Worm (Caenorhabditis elegans) whole organism, L3 larva: Measurements from ENCODE around the gene btbd-10.
A peak's percentile ranks its signal among the peaks of the same experiment; 100 is the strongest.

Experiments used
- ama-1 ChIP-seq: fragments of 150-350 bp; optimal IDR thresholded peaks from 2 replicates; lab custom pipeline; 2018
- ceh-16 ChIP-seq: sonication (generic microtip); optimal IDR thresholded peaks from 2 replicates; lab custom pipeline; 2017; ENCODE audit warnings: missing biosample characterization, missing genetic modification characterization
- ceh-82 ChIP-seq: fragments of 150-350 bp; optimal IDR thresholded peaks from 2 replicates; lab custom pipeline; 2014; ENCODE audit warnings: missing biosample characterization, missing genetic modification characterization
- daf-12 ChIP-seq: fragments of 150-350 bp; optimal IDR thresholded peaks from 2 replicates; lab custom pipeline; 2014; ENCODE audit warnings: missing biosample characterization, missing genetic modification reagents, missing genetic modification characterization
- elt-3 ChIP-seq, 3 experiments: fragments of 150-350 bp in 1 of 3; sonication (generic microtip) in 2 of 3; optimal IDR thresholded peaks; 2 replicates in 2 of 3; 4 replicates in 1 of 3; lab custom pipeline; 2014 to 2017; ENCODE audit warnings: missing biosample characterization in 3 of 3, missing genetic modification characterization in 3 of 3
- lin-39 ChIP-seq: fragments of 150-350 bp; optimal IDR thresholded peaks from 2 replicates; lab custom pipeline; 2018; ENCODE audit warnings: missing biosample characterization, missing genetic modification reagents, missing genetic modification characterization
- nhr-237 ChIP-seq: fragments of 150-350 bp; optimal IDR thresholded peaks from 2 replicates; lab custom pipeline; 2014; ENCODE audit warnings: missing biosample characterization, missing genetic modification characterization
- nhr-77 ChIP-seq: fragments of 150-350 bp; optimal IDR thresholded peaks from 2 replicates; lab custom pipeline; 2014; ENCODE audit warnings: missing biosample characterization, missing genetic modification characterization
- pha-4 ChIP-seq: fragments of 150-350 bp; optimal IDR thresholded peaks from 2 replicates; lab custom pipeline; 2014; ENCODE audit warnings: missing biosample characterization, missing genetic modification reagents, missing genetic modification characterization
- tbx-2 ChIP-seq: sonication (generic microtip); optimal IDR thresholded peaks from 2 replicates; lab custom pipeline; 2016; ENCODE audit warnings: mild to moderate bottlenecking, missing genetic modification characterization, missing compliant biosample characterization
- unc-39 ChIP-seq: sonication (generic microtip); optimal IDR thresholded peaks from 4 replicates; lab custom pipeline; 2017; ENCODE audit warnings: missing biosample characterization, missing genetic modification characterization
- zag-1 ChIP-seq: fragments of 150-350 bp; optimal IDR thresholded peaks from 2 replicates; lab custom pipeline; 2014; ENCODE audit warnings: missing biosample characterization, missing genetic modification characterization

DNA sequence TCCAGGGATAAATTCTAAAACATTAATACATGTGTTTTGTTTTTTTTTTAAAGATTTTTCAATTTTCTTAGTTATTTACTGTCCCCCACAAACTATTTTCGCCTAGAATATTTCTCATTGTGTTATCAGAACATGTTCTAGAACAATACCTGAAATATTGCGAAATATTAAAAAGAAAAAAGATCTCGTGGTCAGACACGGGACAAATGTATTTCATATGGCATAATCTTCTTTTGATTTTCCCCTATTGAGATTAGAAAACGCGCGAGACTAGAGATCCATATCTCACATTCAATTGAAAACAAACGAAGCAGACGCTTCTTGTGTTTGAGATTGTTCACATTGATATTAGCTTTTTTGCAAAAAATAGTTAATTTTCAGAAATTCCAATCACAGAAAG is 48.7 kb upstream of the btbd-10 start:
- TF ChIP-seq daf-12 (no peak), tbx-2 (tag; lab: Kevin White, UChicago) (no peak), ceh-82 (tag; lab: Kevin White, UChicago) (no peak), nhr-77 (tag; lab: Kevin White, UChicago) (no peak), ama-1 (no peak), ceh-16 (no peak), nhr-237 (tag; lab: Kevin White, UChicago) (no peak), elt-3 (tag; optimal IDR thresholded peaks at IDR 0.05; lab: Kevin White, UChicago) (no peak), pha-4 (peak; percentile 1), lin-39 (no peak), zag-1 (tag; lab: Kevin White, UChicago) (no peak), unc-39 (tag; lab: Kevin White, UChicago) (no peak)
